Worm (Caenorhabditis elegans) whole organism, L2 larva: ENCODE results near the gene M04G7.1.

Source experiments
- C34F6.9 ChIP-seq: fragments of 150-350 bp; optimal IDR thresholded peaks from 2 replicates; lab custom pipeline; 2014; ENCODE audit warnings: missing biosample characterization, missing genetic modification characterization
- F13H6.1 ChIP-seq: sonication (generic microtip); optimal IDR thresholded peaks from 2 replicates; lab custom pipeline; 2016; ENCODE audit warnings: missing genetic modification characterization, missing compliant biosample characterization
- R02D3.7 ChIP-seq: fragments of 150-350 bp; optimal IDR thresholded peaks from 2 replicates; lab custom pipeline; 2014; ENCODE audit warnings: missing biosample characterization, missing genetic modification characterization
- Y55F3AM.14 ChIP-seq: fragments of 200-800 bp; sonication (Bioruptor generic); optimal IDR thresholded peaks from 2 replicates; lab custom pipeline; 2018; ENCODE audit warnings: mild to moderate bottlenecking, missing genetic modification characterization, missing compliant biosample characterization
- alr-1 ChIP-seq: fragments of 150-350 bp; optimal IDR thresholded peaks from 2 replicates; lab custom pipeline; 2014; ENCODE audit warnings: missing biosample characterization, missing genetic modification characterization
- aly-2 ChIP-seq: fragments of 150-350 bp; optimal IDR thresholded peaks from 2 replicates; lab custom pipeline; 2014; ENCODE audit warnings: missing biosample characterization, missing genetic modification characterization
- blmp-1 ChIP-seq: sonication (generic microtip); optimal IDR thresholded peaks from 2 replicates; lab custom pipeline; 2017; ENCODE audit warnings: missing genetic modification characterization, mild to moderate bottlenecking, missing compliant biosample characterization, antibody characterized with exemption, moderate library complexity; ENCODE audit not compliant: insufficient read depth
- ceh-16 ChIP-seq: fragments of 150-350 bp; optimal IDR thresholded peaks from 2 replicates; lab custom pipeline; 2014; ENCODE audit warnings: missing biosample characterization, missing genetic modification characterization
- crh-2 ChIP-seq: sonication (generic microtip); optimal IDR thresholded peaks from 2 replicates; lab custom pipeline; 2017; ENCODE audit warnings: missing biosample characterization, missing genetic modification characterization
- dmd-4 ChIP-seq: sonication (generic microtip); optimal IDR thresholded peaks from 2 replicates; lab custom pipeline; 2017; ENCODE audit warnings: missing biosample characterization, missing genetic modification characterization
- egl-27 ChIP-seq: sonication (generic microtip); optimal IDR thresholded peaks from 3 replicates; lab custom pipeline; 2017; ENCODE audit warnings: missing biosample characterization, missing genetic modification reagents, missing genetic modification characterization
- elt-1 ChIP-seq: fragments of 150-350 bp; optimal IDR thresholded peaks from 2 replicates; lab custom pipeline; 2014; ENCODE audit warnings: missing biosample characterization, missing genetic modification characterization
- elt-3 ChIP-seq: sonication (generic microtip); optimal IDR thresholded peaks from 2 replicates; lab custom pipeline; 2017; ENCODE audit warnings: missing biosample characterization, missing genetic modification characterization
- fos-1 ChIP-seq: fragments of 150-350 bp; optimal IDR thresholded peaks from 2 replicates; lab custom pipeline; 2014; ENCODE audit warnings: missing biosample characterization, missing genetic modification characterization
- gmeb-1 ChIP-seq: fragments of 150-350 bp; optimal IDR thresholded peaks from 2 replicates; lab custom pipeline; 2014; ENCODE audit warnings: missing biosample characterization, missing genetic modification characterization
- lin-11 ChIP-seq: fragments of 150-350 bp; sonication (generic microtip); optimal IDR thresholded peaks from 2 replicates; lab custom pipeline; 2014; ENCODE audit warnings: missing biosample characterization, missing genetic modification characterization, inconsistent platforms, mixed read lengths
- lin-39 ChIP-seq: fragments of 150-350 bp; optimal IDR thresholded peaks from 2 replicates; lab custom pipeline; 2014; ENCODE audit warnings: missing biosample characterization, missing genetic modification reagents, missing genetic modification characterization
- mab-5 ChIP-seq: fragments of 150-350 bp; optimal IDR thresholded peaks from 2 replicates; lab custom pipeline; 2014; ENCODE audit warnings: missing biosample characterization, missing genetic modification characterization
- mbf-1 ChIP-seq: sonication (generic microtip); optimal IDR thresholded peaks from 2 replicates; lab custom pipeline; 2017; ENCODE audit warnings: missing biosample characterization, missing genetic modification characterization
- nhr-10 ChIP-seq: sonication (generic microtip); optimal IDR thresholded peaks from 2 replicates; lab custom pipeline; 2017; ENCODE audit warnings: missing biosample characterization, missing genetic modification characterization
- nhr-12 ChIP-seq: fragments of 150-350 bp; optimal IDR thresholded peaks from 2 replicates; lab custom pipeline; 2014; ENCODE audit warnings: missing biosample characterization, missing genetic modification characterization
- nhr-237 ChIP-seq: fragments of 150-350 bp; optimal IDR thresholded peaks from 2 replicates; lab custom pipeline; 2014; ENCODE audit warnings: missing biosample characterization, missing genetic modification characterization
- nhr-25 ChIP-seq: fragments of 150-350 bp; sonication (generic microtip); optimal IDR thresholded peaks from 3 replicates; lab custom pipeline; 2014; ENCODE audit warnings: missing biosample characterization, missing genetic modification characterization
- nhr-6 ChIP-seq: fragments of 150-350 bp; optimal IDR thresholded peaks from 2 replicates; lab custom pipeline; 2014; ENCODE audit warnings: missing biosample characterization, missing genetic modification characterization
- nhr-77 ChIP-seq: fragments of 150-350 bp; optimal IDR thresholded peaks from 2 replicates; lab custom pipeline; 2014; ENCODE audit warnings: missing biosample characterization, missing genetic modification characterization
- peb-1 ChIP-seq: fragments of 150-350 bp; optimal IDR thresholded peaks from 2 replicates; lab custom pipeline; 2014; ENCODE audit warnings: missing biosample characterization, missing genetic modification characterization
- sem-4 ChIP-seq: fragments of 150-350 bp; optimal IDR thresholded peaks from 2 replicates; lab custom pipeline; 2014; ENCODE audit warnings: missing biosample characterization, missing genetic modification reagents, missing genetic modification characterization
- sma-3 ChIP-seq: sonication (generic microtip); optimal IDR thresholded peaks from 2 replicates; lab custom pipeline; 2016; ENCODE audit warnings: missing genetic modification reagents, missing genetic modification characterization, missing compliant biosample characterization
- sma-9 ChIP-seq, 2 experiments: fragments of 150-350 bp in 1 of 2; sonication (generic microtip) in 1 of 2; optimal IDR thresholded peaks; 2 replicates each; lab custom pipeline; 2014 to 2016; ENCODE audit warnings: missing genetic modification characterization in 2 of 2, mild to moderate bottlenecking in 1 of 2, missing biosample characterization in 1 of 2, missing compliant biosample characterization in 1 of 2, missing genetic modification reagents in 1 of 2, moderate library complexity in 1 of 2
- snpc-4 ChIP-seq: fragments of 150-350 bp; optimal IDR thresholded peaks from 2 replicates; lab custom pipeline; 2014; ENCODE audit warnings: missing biosample characterization, missing genetic modification characterization
- unc-39 ChIP-seq: fragments of 150-350 bp; optimal IDR thresholded peaks from 2 replicates; lab custom pipeline; 2014; ENCODE audit warnings: missing biosample characterization, missing genetic modification characterization
- unc-55 ChIP-seq: fragments of 150-350 bp; sonication (generic microtip); optimal IDR thresholded peaks from 3 replicates; lab custom pipeline; 2014; ENCODE audit warnings: missing biosample characterization, missing genetic modification reagents, missing genetic modification characterization
- unc-62 ChIP-seq: fragments of 150-350 bp; optimal IDR thresholded peaks from 2 replicates; lab custom pipeline; 2014; ENCODE audit warnings: missing biosample characterization, missing genetic modification reagents, missing genetic modification characterization
- zag-1 ChIP-seq: fragments of 150-350 bp; optimal IDR thresholded peaks from 2 replicates; lab custom pipeline; 2014; ENCODE audit warnings: missing biosample characterization, missing genetic modification characterization
- ztf-1 ChIP-seq: fragments of 200-800 bp; sonication (Bioruptor generic); conservative IDR thresholded peaks from 2 replicates; pipeline ENCODE4 v1.3.6; 2022; ENCODE audit warnings: missing genetic modification characterization, missing compliant biosample characterization
- ztf-4 ChIP-seq: fragments of 150-350 bp; optimal IDR thresholded peaks from 2 replicates; lab custom pipeline; 2014; ENCODE audit warnings: missing biosample characterization, missing genetic modification characterization

The M04G7.1 gene

DNA sequence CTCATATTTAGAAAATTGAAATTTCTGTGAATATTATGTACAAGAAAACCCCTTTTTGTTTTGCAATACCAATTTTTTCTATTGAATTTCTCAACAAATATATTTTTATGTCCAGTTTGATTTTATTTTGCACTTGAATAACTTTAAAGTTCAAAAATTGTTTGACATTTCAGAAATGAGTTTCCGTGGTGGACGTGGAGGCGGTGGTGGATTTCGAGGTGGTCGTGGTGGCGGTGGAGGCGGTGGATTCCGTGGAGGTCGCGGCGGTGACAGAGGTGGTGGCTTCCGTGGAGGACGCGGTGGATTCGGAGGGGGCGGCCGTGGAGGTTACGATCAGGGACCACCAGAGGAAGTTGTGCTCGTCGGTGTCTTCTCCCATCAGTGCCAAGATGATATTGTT lies 29.6 kb upstream of the M04G7.1 start, which contains the start of gene garr-1:
Gene garr-1 (plus strand): TSS at position 174 of the 400 bp plus-strand sequence.
- TF ChIP-seq nhr-6 (tag; lab: Kevin White, UChicago) (no peak), snpc-4 (tag; lab: Kevin White, UChicago) (no peak), sma-9 (GFP tag; optimal IDR thresholded peaks at IDR 0.05; lab: Kevin White, UChicago) (no peak), sma-9 (tag; optimal IDR thresholded peaks at IDR 0.05; lab: Kevin White, UChicago) (no peak)
- TF ChIP-seq, all 48 proteins: peak for 0

DNA sequence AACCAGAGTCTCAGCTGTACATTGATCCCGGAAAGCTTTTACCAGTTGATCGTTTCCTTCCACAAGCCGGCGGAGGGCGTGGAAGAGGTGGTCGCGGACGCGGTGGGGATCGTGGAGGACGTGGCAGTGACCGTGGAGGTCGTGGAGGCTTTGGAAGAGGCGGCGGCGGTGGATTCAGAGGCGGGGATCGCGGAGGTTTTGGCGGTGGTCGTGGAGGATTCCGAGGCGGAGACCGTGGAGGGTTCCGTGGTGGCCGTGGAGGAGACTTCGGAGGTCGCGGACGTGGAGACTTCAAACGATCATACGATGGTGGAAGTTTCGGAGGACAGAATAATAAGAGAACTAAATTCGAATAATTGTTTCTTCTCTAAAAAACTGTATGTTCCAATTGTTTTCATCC lies 29.0 kb upstream of the M04G7.1 start:
- TF ChIP-seq ztf-1 (no peak), elt-1 (tag; lab: Kevin White, UChicago) (no peak), C34F6.9 (tag; lab: Kevin White, UChicago) (no peak), gmeb-1 (no peak), lin-11 (no peak), alr-1 (tag; lab: Kevin White, UChicago) (no peak), elt-3 (tag; lab: Kevin White, UChicago) (no peak), nhr-6 (tag; lab: Kevin White, UChicago) (no peak), R02D3.7 (tag; lab: Kevin White, UChicago) (no peak)

DNA sequence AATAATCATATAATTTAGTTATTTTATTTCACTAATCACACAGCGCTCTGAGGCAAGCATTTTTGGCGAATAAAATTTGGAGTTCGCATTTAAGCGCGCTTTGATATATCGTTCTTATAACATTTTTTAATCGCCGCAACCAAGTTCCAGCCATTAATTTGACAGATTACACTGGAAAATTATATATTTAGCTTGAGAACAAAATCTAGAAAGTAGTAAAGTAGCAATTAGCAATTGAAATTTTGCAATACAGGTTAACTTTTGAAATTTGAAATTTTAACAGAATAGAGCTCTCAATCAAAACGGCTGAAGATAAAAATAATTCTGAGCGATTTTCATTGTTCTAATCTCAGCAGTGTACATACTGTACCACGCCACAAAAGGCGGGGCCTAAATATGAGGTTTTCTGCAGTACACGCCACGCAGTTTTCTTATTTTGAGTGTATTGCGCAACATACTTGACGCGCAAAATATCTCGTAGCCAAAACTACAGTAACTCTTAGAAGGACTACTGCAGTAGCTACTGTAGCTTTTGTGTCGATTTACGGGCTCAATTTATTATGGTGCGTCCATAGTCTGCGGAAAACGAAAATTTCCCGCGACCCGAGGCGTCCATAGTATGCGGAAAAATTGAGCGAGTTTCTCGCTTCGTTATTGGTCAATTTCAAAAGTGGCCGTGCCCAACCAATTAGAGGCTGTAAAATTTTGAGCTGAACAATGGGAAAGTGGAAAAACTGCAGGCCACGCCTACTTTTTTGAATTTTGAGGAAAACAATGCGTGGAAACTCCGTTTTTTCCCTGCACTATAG lies 28.3 kb upstream of the M04G7.1 start:
- TF ChIP-seq peb-1 (tag; lab: Kevin White, UChicago) = no peak
- no peak for TF ChIP-seq aly-2 (tag; lab: Kevin White, UChicago)
- no peak for TF ChIP-seq nhr-12 (tag; lab: Kevin White, UChicago)
- no peak for TF ChIP-seq nhr-237 (tag; lab: Kevin White, UChicago)
- TF ChIP-seq mbf-1 (tag; lab: Kevin White, UChicago) = no peak
- TF ChIP-seq mab-5 (tag; lab: Kevin White, UChicago) = no peak
- no peak for TF ChIP-seq egl-27 (tag; lab: Kevin White, UChicago)
- no peak for TF ChIP-seq alr-1 (tag; lab: Kevin White, UChicago)
- no peak for TF ChIP-seq nhr-77 (tag; lab: Kevin White, UChicago)
- no peak for TF ChIP-seq unc-39 (tag; lab: Kevin White, UChicago)
- TF ChIP-seq gmeb-1 = no peak
- no peak for TF ChIP-seq R02D3.7 (tag; lab: Kevin White, UChicago)
- no peak for TF ChIP-seq unc-62
- TF ChIP-seq ztf-1 = no peak
- TF ChIP-seq elt-3 (tag; lab: Kevin White, UChicago) = no peak

DNA sequence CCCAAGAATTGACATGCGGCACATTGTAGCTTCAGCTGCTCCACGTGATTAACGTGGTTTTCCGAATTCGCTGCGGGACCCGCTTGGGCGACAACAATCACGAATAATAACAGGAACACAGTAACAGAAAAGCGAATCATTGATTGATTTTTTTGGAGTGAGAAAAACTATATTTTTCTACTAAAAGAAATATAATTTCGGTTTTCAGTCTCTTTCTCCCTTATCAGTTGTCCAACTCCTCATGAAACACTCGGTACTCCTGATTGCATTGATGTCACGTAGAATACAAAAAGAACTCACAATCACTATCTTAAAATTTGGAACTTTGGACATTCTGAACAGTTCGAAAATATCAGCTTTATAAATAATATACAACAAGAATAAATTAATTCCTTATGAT lies 26.7 kb upstream of the M04G7.1 start, which contains the start of gene Y66H1A.5:
Gene Y66H1A.5 (minus strand): TSS at position 265 of the 400 bp plus-strand sequence.
- TF ChIP-seq mab-5 (tag; lab: Kevin White, UChicago) (no peak), mbf-1 (tag; lab: Kevin White, UChicago) (no peak), fos-1 (tag; lab: Kevin White, UChicago) (peak; percentile 57)

DNA sequence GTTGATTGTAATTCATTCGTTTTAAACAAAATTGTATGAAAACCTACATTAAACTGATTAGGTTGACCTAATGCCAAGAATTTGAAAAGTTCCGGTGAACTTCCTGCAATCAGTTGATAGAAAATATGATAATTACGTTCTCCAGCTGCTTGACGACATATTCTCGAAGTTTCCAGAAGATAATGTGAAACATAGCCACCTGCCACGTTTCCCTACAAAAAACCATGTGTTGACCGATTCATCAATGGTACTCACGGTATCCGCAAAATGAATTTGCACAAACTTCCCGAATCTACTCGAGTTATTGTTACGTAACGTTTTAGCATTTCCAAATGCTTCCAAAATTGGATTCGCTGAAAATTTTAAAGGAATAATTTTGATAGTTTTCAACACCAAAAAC lies 17.2 kb upstream of the M04G7.1 start:
- TF ChIP-seq nhr-6 (tag; lab: Kevin White, UChicago) (no peak), nhr-77 (tag; lab: Kevin White, UChicago) (no peak), blmp-1 (tag; lab: Kevin White, UChicago) (no peak), crh-2 (tag; lab: Kevin White, UChicago) (no peak), nhr-25 (tag; lab: Kevin White, UChicago) (no peak)

DNA sequence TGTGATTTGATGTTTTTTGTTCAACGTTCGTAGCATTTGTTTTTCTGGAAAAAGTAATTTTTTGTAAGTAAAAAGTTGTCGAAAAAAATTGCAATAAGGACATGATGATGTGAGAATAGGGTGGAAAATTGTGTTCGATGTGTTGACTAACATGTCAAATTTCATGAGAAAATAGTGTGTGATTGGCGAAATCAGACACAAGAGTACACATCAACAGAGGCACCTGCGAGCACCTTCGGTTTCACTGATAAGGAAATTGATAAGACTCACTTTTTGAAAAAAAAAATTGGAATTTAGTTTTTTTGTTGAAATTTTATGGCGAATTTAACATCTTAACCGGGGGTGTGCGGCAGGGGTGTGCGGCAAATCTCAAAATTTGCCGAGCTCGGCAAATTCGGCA lies 15.1 kb upstream of the M04G7.1 start, which contains the start of gene hum-8:
Gene hum-8 (minus strand): TSS at position 46 of the 400 bp plus-strand sequence.
- peak; percentile 91 for TF ChIP-seq fos-1 (tag; lab: Kevin White, UChicago)
- TF ChIP-seq peb-1 (tag; lab: Kevin White, UChicago) = no peak

DNA sequence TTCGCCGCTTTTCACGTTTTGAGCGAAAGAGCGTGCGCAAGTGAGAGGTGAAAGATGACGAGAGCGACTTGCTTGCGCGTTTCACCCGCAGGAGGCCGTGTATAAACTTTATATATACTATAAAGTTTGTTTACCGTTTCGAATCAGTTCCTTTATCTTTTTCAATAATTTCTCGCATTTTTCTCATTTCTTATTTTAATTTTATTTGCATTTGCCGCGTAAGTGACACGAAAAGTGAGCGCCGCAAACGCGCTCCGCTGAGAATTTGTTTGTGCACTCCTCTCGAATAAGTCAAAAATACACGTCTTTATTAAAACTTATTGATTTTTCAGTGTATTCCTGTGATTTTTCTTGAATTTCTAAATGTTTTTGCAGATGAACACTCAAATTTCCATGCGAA lies 12.0 kb upstream of the M04G7.1 start, which contains the start of gene mrpl-55:
Gene mrpl-55 (plus strand): TSS at position 364 of the 400 bp plus-strand sequence.
- TF ChIP-seq aly-2 (tag; lab: Kevin White, UChicago) (no peak), ceh-16 (peak; percentile 74), sma-3 (GFP tag; lab: Kevin White, UChicago) (peak; percentile 94), blmp-1 (tag; lab: Kevin White, UChicago) (peak; percentile 1), dmd-4 (tag; lab: Kevin White, UChicago) (no peak), nhr-10 (tag; lab: Kevin White, UChicago) (no peak), R02D3.7 (tag; lab: Kevin White, UChicago) (peak; percentile 35), nhr-77 (tag; lab: Kevin White, UChicago) (peak; percentile 56), lin-39 (tag; lab: Kevin White, UChicago) (no peak), nhr-12 (tag; lab: Kevin White, UChicago) (no peak), F13H6.1 (peak; percentile 73), snpc-4 (tag; lab: Kevin White, UChicago) (peak; percentile 81), fos-1 (tag; lab: Kevin White, UChicago) (peak; percentile 81), ztf-1 (no peak), zag-1 (peak; percentile 39), ztf-4 (tag; lab: Kevin White, UChicago) (peak; percentile 77), unc-62 (no peak), mbf-1 (tag; lab: Kevin White, UChicago) (no peak), sma-9 (GFP tag; optimal IDR thresholded peaks at IDR 0.05; lab: Kevin White, UChicago) (peak; percentile 76), sma-9 (tag; optimal IDR thresholded peaks at IDR 0.05; lab: Kevin White, UChicago) (no peak), sem-4 (tag; lab: Kevin White, UChicago) (peak; percentile 75), unc-55 (GFP tag; lab: Kevin White, UChicago) (peak; percentile 96), Y55F3AM.14 (no peak)
